Fruit fly (Drosophila melanogaster) Kc167 (cell line): Measurements from ENCODE around the gene CG7342.

Experiments
- h ChIP-seq: fragments of >200 bp; optimal IDR thresholded peaks from 3 replicates; lab custom pipeline; 2018; ENCODE audit warnings: missing external identifiers
- psq ChIP-seq: fragments of >200 bp; optimal IDR thresholded peaks from 2 replicates; lab custom pipeline; 2017; ENCODE audit warnings: missing external identifiers
- ttk ChIP-seq: sonication (Bioruptor generic); optimal IDR thresholded peaks from 2 replicates; lab custom pipeline; 2017; ENCODE audit warnings: missing external identifiers

- TF ChIP-seq ttk (lab: Kevin White, UChicago) (no peak), h (lab: Kevin White, UChicago) (no peak), psq (lab: Kevin White, UChicago) (no peak)
Measured at dm6 chr3R:19622005-19622404, 18.8 kb downstream of the CG7342 start.
